Comparison of ENCODE assay signal across 4 fruit fly cellular contexts in the genomic region with DNA sequence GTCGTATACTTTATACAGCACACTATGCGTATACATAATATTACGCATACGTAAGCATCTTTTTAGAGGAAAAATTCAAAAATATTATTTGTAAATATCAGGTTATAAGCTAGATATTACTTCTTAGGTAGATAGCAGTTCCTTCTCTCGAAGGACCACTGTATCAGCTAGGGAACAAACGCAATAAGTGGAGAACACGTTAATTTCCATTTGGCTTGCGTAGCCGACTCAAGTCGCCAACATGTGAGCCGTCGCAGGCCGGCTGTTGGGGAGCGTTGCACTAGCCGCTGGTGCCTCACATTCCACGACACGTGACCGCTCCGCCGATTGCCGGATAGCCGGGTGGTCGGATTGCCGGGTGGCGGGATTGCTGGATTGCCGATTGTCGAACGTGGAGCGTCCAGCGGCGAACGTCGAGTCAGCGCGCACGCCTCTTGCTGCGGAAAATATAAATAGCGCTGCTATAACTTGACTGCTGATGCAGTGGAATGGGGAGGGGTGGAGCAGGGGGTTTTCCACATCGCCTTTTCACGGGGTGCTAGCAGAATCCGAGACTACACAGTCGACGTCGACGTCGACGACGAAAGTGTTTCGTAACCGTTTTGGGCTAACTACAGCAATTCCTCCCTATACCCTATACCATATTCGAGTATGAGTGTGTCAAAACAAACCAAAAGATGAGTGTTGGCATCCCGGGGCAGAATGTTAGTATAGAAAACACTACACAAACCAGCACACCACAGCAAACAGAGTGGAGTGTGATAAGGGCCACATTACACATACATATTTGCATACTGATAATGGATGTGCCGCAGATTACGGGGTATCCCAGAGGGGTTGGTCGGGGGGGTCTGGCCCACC.
TF ChIP-seq lines count a peak whose summit lies in the region.

No protein-coding gene starts in this region.

TF ChIP-seq in whole organism, adult, 20 proteins besides CTCF, POLR2A, EP300 and RAD21 (continued from another document):
- TF ChIP-seq Crg-1 (GFP tag; optimal IDR thresholded peaks at IDR 0.05; lab: Kevin White, UChicago), result peak; percentile 17
- peak; percentile 78 for TF ChIP-seq CG5204 (GFP tag; optimal IDR thresholded peaks at IDR 0.05; lab: Kevin White, UChicago)
- peak; percentile 95 for TF ChIP-seq kay (GFP tag; lab: Kevin White, UChicago; ENCODE audit: borderline replicate concordance)
- TF ChIP-seq CG33017 (tag; optimal IDR thresholded peaks at IDR 0.05; lab: Kevin White, UChicago), result peak; percentile 60
- peak; percentile 93 for TF ChIP-seq cic (GFP tag; optimal IDR thresholded peaks at IDR 0.05; lab: Kevin White, UChicago)

TF ChIP-seq in whole organism, embryonic, 481 proteins besides CTCF, POLR2A, EP300 and RAD21 (continued from another document and continues in another):
- TF ChIP-seq CG34376 (GFP tag; optimal IDR thresholded peaks at IDR 0.05; lab: Kevin White, UChicago) (peak; percentile 1), Blimp-1 (GFP tag; optimal IDR thresholded peaks at IDR 0.05; lab: Kevin White, UChicago) (peak; percentile 23), Dp (GFP tag; optimal IDR thresholded peaks at IDR 0.05; lab: Kevin White, UChicago) (no peak), Scr (GFP tag; IDR thresholded peaks at IDR 0.05; lab: Robert Waterston, UW; ENCODE audit: partially characterized antibody) (no peak), CG3163 (GFP tag; optimal IDR thresholded peaks at IDR 0.05; lab: Kevin White, UChicago) (no peak), MBD-R2 (GFP tag; IDR thresholded peaks at IDR 0.05; lab: Robert Waterston, UW) (no peak), vvl (GFP tag; IDR thresholded peaks at IDR 0.05; lab: Robert Waterston, UW) (peak; percentile 9; the same call in 1 of the 2 replicates), sr (GFP tag; IDR thresholded peaks at IDR 0.05; lab: Robert Waterston, UW) (0 out of 3 replicates have a peak, but pooled peaks have one; percentile 5), Optix (GFP tag; IDR thresholded peaks at IDR 0.05; lab: Robert Waterston, UW) (no peak), trem (tag; optimal IDR thresholded peaks at IDR 0.05; lab: Kevin White, UChicago) (no peak), CG11398 (GFP tag; optimal IDR thresholded peaks at IDR 0.05; lab: Kevin White, UChicago) (peak; percentile 25), Myb (GFP tag; optimal IDR thresholded peaks at IDR 0.05; lab: Kevin White, UChicago) (no peak), B-H2 (GFP tag; optimal IDR thresholded peaks at IDR 0.05; lab: Kevin White, UChicago) (no peak), Mes4 (GFP tag; optimal IDR thresholded peaks at IDR 0.05; lab: Kevin White, UChicago) (peak; percentile 17), CG7372 (GFP tag; IDR thresholded peaks at IDR 0.05; lab: Robert Waterston, UW) (peak; percentile 93), sens (GFP tag; lab: Kevin White, UChicago) (peak; percentile 84), HLHmδ (GFP tag; optimal IDR thresholded peaks at IDR 0.05; lab: Kevin White, UChicago) (peak; percentile 18), CG8290 (GFP tag; optimal IDR thresholded peaks at IDR 0.05; lab: Kevin White, UChicago) (no peak), CG8290 (tag; optimal IDR thresholded peaks at IDR 0.05; lab: Kevin White, UChicago) (peak in 1 of 2 experiments; percentile 50), CG15601 (tag; optimal IDR thresholded peaks at IDR 0.05; lab: Kevin White, UChicago) (peak; percentile 42), Pdp1 (GFP tag; optimal IDR thresholded peaks at IDR 0.05; lab: Kevin White, UChicago) (peak in 1 of 2 experiments; percentile 64), oc (tag; optimal IDR thresholded peaks at IDR 0.05; lab: Kevin White, UChicago) (no peak), gce (GFP tag; IDR thresholded peaks at IDR 0.05; lab: Robert Waterston, UW) (0 out of 3 replicates have a peak, but pooled peaks have one; percentile 16), Adf1 (GFP tag; IDR thresholded peaks at IDR 0.05; lab: Robert Waterston, UW) (peak; percentile 61), CG10209 (GFP tag; optimal IDR thresholded peaks at IDR 0.05; lab: Kevin White, UChicago) (peak; percentile 13), vnd (GFP tag; IDR thresholded peaks at IDR 0.05; lab: Robert Waterston, UW; ENCODE audit: partially characterized antibody) (no peak), pho (GFP tag; optimal IDR thresholded peaks at IDR 0.05; lab: Kevin White, UChicago) (no peak), Xrp1 (GFP tag; IDR thresholded peaks at IDR 0.05; lab: Robert Waterston, UW) (peak; percentile 62; the same call in 1 of the 2 replicates), CG9932 (GFP tag; IDR thresholded peaks at IDR 0.05; lab: Robert Waterston, UW) (no peak), kay (GFP tag; optimal IDR thresholded peaks at IDR 0.05; lab: Kevin White, UChicago) (peak; percentile 41), CG5180 (GFP tag; optimal IDR thresholded peaks at IDR 0.05; lab: Kevin White, UChicago) (peak; percentile 93), Sry-β (GFP tag; optimal IDR thresholded peaks at IDR 0.05; lab: Kevin White, UChicago) (peak; percentile 15), ci (GFP tag; IDR thresholded peaks at IDR 0.05; lab: Robert Waterston, UW) (peak; percentile 53; the same call in 2 of the 3 replicates), nerfin-1 (tag; optimal IDR thresholded peaks at IDR 0.05; lab: Kevin White, UChicago) (peak; percentile 14), CG3407 (GFP tag; optimal IDR thresholded peaks at IDR 0.05; lab: Kevin White, UChicago) (peak; percentile 36), zfh1 (GFP tag; IDR thresholded peaks at IDR 0.05; lab: Robert Waterston, UW) (peak; percentile 17; the same call in 1 of the 3 replicates), Antp (GFP tag; optimal IDR thresholded peaks at IDR 0.05; lab: Kevin White, UChicago) (peak; percentile 18)

TF ChIP-seq in whole organism, prepupa, 60 proteins besides CTCF, POLR2A, EP300 and RAD21 (continued from another document):
- no peak for TF ChIP-seq CG8632 (GFP tag; optimal IDR thresholded peaks at IDR 0.05; lab: Kevin White, UChicago)
- peak; percentile 89 for TF ChIP-seq fkh (GFP tag; optimal IDR thresholded peaks at IDR 0.05; lab: Kevin White, UChicago)
- TF ChIP-seq CG32006 (GFP tag; optimal IDR thresholded peaks at IDR 0.05; lab: Kevin White, UChicago), result peak; percentile 20
- TF ChIP-seq vri (GFP tag; optimal IDR thresholded peaks at IDR 0.05; lab: Kevin White, UChicago), result peak; percentile 84
- no peak for TF ChIP-seq CG11902 (GFP tag; optimal IDR thresholded peaks at IDR 0.05; lab: Kevin White, UChicago)
- no peak for TF ChIP-seq cyc (GFP tag; optimal IDR thresholded peaks at IDR 0.05; lab: Kevin White, UChicago)
- peak; percentile 36; the same call in 1 of the 3 replicates for TF ChIP-seq CG8119 (GFP tag; IDR thresholded peaks at IDR 0.05; lab: Robert Waterston, UW)
- TF ChIP-seq Eip75B (GFP tag; optimal IDR thresholded peaks at IDR 0.05; lab: Kevin White, UChicago), result no peak
- no peak for TF ChIP-seq CG3032 (tag; optimal IDR thresholded peaks at IDR 0.05; lab: Kevin White, UChicago)
- no peak for TF ChIP-seq dac (GFP tag; optimal IDR thresholded peaks at IDR 0.05; lab: Kevin White, UChicago)
- TF ChIP-seq pdm3 (GFP tag; optimal IDR thresholded peaks at IDR 0.05; lab: Kevin White, UChicago), result no peak
- peak; percentile 1 for TF ChIP-seq Hr39 (GFP tag; optimal IDR thresholded peaks at IDR 0.05; lab: Kevin White, UChicago)
- no peak for TF ChIP-seq CG3919 (GFP tag; optimal IDR thresholded peaks at IDR 0.05; lab: Kevin White, UChicago)
- peak; percentile 64 for TF ChIP-seq svp (GFP tag; lab: Kevin White, UChicago)
- TF ChIP-seq net (GFP tag; optimal IDR thresholded peaks at IDR 0.05; lab: Kevin White, UChicago), result no peak
- TF ChIP-seq CG6808 (GFP tag; optimal IDR thresholded peaks at IDR 0.05; lab: Kevin White, UChicago), result no peak
- TF ChIP-seq CG8319 (GFP tag; optimal IDR thresholded peaks at IDR 0.05; lab: Kevin White, UChicago), result no peak
- TF ChIP-seq CG16779 (tag; optimal IDR thresholded peaks at IDR 0.05; lab: Kevin White, UChicago), result no peak
- TF ChIP-seq dsx (GFP tag; optimal IDR thresholded peaks at IDR 0.05; lab: Kevin White, UChicago; ENCODE audit: poor library complexity, severe bottlenecking), result no peak
- TF ChIP-seq CG4318 (GFP tag; optimal IDR thresholded peaks at IDR 0.05; lab: Kevin White, UChicago), result no peak
- TF ChIP-seq topi (GFP tag; optimal IDR thresholded peaks at IDR 0.05; lab: Kevin White, UChicago), result peak; percentile 1
- no peak for TF ChIP-seq CG6854 (GFP tag; optimal IDR thresholded peaks at IDR 0.05; lab: Kevin White, UChicago)
- peak; percentile 28; the same call in 1 of the 2 replicates for TF ChIP-seq CG11294 (GFP tag; IDR thresholded peaks at IDR 0.05; lab: Robert Waterston, UW)
- TF ChIP-seq eg (GFP tag; IDR thresholded peaks at IDR 0.05; lab: Robert Waterston, UW), result peak; percentile 59; the same call in 2 of the 3 replicates
- TF ChIP-seq fd59A (GFP tag; optimal IDR thresholded peaks at IDR 0.05; lab: Kevin White, UChicago), result no peak
- no peak for TF ChIP-seq Ets21C (GFP tag; optimal IDR thresholded peaks at IDR 0.05; lab: Kevin White, UChicago)
- TF ChIP-seq CG11762 (GFP tag; optimal IDR thresholded peaks at IDR 0.05; lab: Kevin White, UChicago; ENCODE audit: insufficient read depth), result no peak
- TF ChIP-seq Sox14 (GFP tag; optimal IDR thresholded peaks at IDR 0.05; lab: Kevin White, UChicago), result no peak
- no peak for TF ChIP-seq CG6276 (GFP tag; optimal IDR thresholded peaks at IDR 0.05; lab: Kevin White, UChicago)
- TF ChIP-seq CG9139 (GFP tag; optimal IDR thresholded peaks at IDR 0.05; lab: Kevin White, UChicago), result no peak
- no peak for TF ChIP-seq salr (GFP tag; optimal IDR thresholded peaks at IDR 0.05; lab: Kevin White, UChicago)
- TF ChIP-seq Met (GFP tag; optimal IDR thresholded peaks at IDR 0.05; lab: Kevin White, UChicago), result no peak
- TF ChIP-seq spab (GFP tag; optimal IDR thresholded peaks at IDR 0.05; lab: Kevin White, UChicago), result no peak
- peak; percentile 35 for TF ChIP-seq acj6 (GFP tag; optimal IDR thresholded peaks at IDR 0.05; lab: Kevin White, UChicago)
- no peak for TF ChIP-seq CG31627 (GFP tag; optimal IDR thresholded peaks at IDR 0.05; lab: Kevin White, UChicago)

TF ChIP-seq in whole organism, pupa, 21 proteins besides CTCF, POLR2A, EP300 and RAD21 (continued from another document):
- TF ChIP-seq CG12605 (GFP tag; IDR thresholded peaks at IDR 0.05; lab: Robert Waterston, UW) (no peak), CG15710 (tag; optimal IDR thresholded peaks at IDR 0.05; lab: Kevin White, UChicago) (no peak), Ets98B (GFP tag; IDR thresholded peaks at IDR 0.05; lab: Robert Waterston, UW) (peak; percentile 10; the same call in 1 of the 2 replicates)
